Worm (Caenorhabditis elegans) whole organism, late embryonic: Measurements from ENCODE around the gene Y69A2AR.24.
A peak's percentile ranks its signal among the peaks of the same experiment; 100 is the strongest.

ENCODE experiments used
- C08G9.2 ChIP-seq: sonication (generic microtip); optimal IDR thresholded peaks from 2 replicates; lab custom pipeline; 2016; ENCODE audit warnings: mild to moderate bottlenecking, missing genetic modification characterization, moderate library complexity, missing compliant biosample characterization
- F13H6.1 ChIP-seq: sonication (generic microtip); optimal IDR thresholded peaks from 2 replicates; lab custom pipeline; 2016; ENCODE audit warnings: missing genetic modification characterization, missing compliant biosample characterization
- T23F11.4 ChIP-seq: fragments of 200-800 bp; sonication (Bioruptor generic); optimal IDR thresholded peaks from 2 replicates; lab custom pipeline; 2018; ENCODE audit warnings: mild to moderate bottlenecking, missing genetic modification characterization, missing compliant biosample characterization
- Y22D7AL.16 ChIP-seq: sonication (generic microtip); optimal IDR thresholded peaks from 2 replicates; lab custom pipeline; 2016; ENCODE audit warnings: missing genetic modification characterization, missing compliant biosample characterization
- ahr-1 ChIP-seq: sonication (generic microtip); optimal IDR thresholded peaks from 2 replicates; lab custom pipeline; 2016; ENCODE audit warnings: missing genetic modification characterization, missing compliant biosample characterization
- ama-1 ChIP-seq: fragments of 150-350 bp; optimal IDR thresholded peaks from 2 replicates; lab custom pipeline; 2014
- ceh-18 ChIP-seq: sonication (generic microtip); optimal IDR thresholded peaks from 2 replicates; lab custom pipeline; 2016; ENCODE audit warnings: missing genetic modification characterization, missing compliant biosample characterization
- ceh-19 ChIP-seq: fragments of 200-800 bp; sonication (Bioruptor generic); optimal IDR thresholded peaks from 2 replicates; lab custom pipeline; 2018; ENCODE audit warnings: mild to moderate bottlenecking, missing genetic modification characterization, missing compliant biosample characterization
- ceh-2 ChIP-seq: sonication (generic microtip); optimal IDR thresholded peaks from 2 replicates; lab custom pipeline; 2016; ENCODE audit warnings: missing genotype, missing genetic modification characterization, missing compliant biosample characterization
- ceh-30 ChIP-seq: fragments of 150-350 bp; optimal IDR thresholded peaks from 2 replicates; lab custom pipeline; 2014; ENCODE audit warnings: missing biosample characterization, missing genetic modification characterization
- ceh-31 ChIP-seq: sonication (generic microtip); optimal IDR thresholded peaks from 2 replicates; lab custom pipeline; 2016; ENCODE audit warnings: missing genetic modification characterization, missing compliant biosample characterization
- ceh-45 ChIP-seq: fragments of 200-800 bp; sonication (Bioruptor generic); IDR thresholded peaks from 2 replicates; pipeline ENCODE4 v1.3.6; 2022; ENCODE audit warnings: missing genetic modification reagents, missing genetic modification characterization, missing compliant biosample characterization
- ceh-48 ChIP-seq: sonication (generic microtip); optimal IDR thresholded peaks from 2 replicates; lab custom pipeline; 2016; ENCODE audit warnings: missing genetic modification characterization, inconsistent platforms, missing compliant biosample characterization
- ceh-9 ChIP-seq: sonication (generic microtip); optimal IDR thresholded peaks from 2 replicates; lab custom pipeline; 2016; ENCODE audit warnings: mild to moderate bottlenecking, missing genetic modification characterization, inconsistent platforms, missing compliant biosample characterization
- che-1 ChIP-seq: sonication (generic microtip); optimal IDR thresholded peaks from 2 replicates; lab custom pipeline; 2016; ENCODE audit warnings: mild to moderate bottlenecking, missing genetic modification characterization, missing compliant biosample characterization
- dve-1 ChIP-seq: sonication (generic microtip); optimal IDR thresholded peaks from 2 replicates; lab custom pipeline; 2017; ENCODE audit warnings: antibody characterized with exemption, mild to moderate bottlenecking, missing genetic modification characterization, missing compliant biosample characterization
- elt-4 ChIP-seq: sonication (generic microtip); optimal IDR thresholded peaks from 2 replicates; lab custom pipeline; 2016; ENCODE audit warnings: missing genetic modification characterization, missing compliant biosample characterization
- ets-4 ChIP-seq: sonication (generic microtip); optimal IDR thresholded peaks from 2 replicates; lab custom pipeline; 2016; ENCODE audit warnings: missing genetic modification characterization, missing compliant biosample characterization
- eyg-1 ChIP-seq: sonication (generic microtip); optimal IDR thresholded peaks from 2 replicates; lab custom pipeline; 2016; ENCODE audit warnings: missing genotype, missing genetic modification characterization, missing compliant biosample characterization
- fkh-10 ChIP-seq: fragments of 150-350 bp; optimal IDR thresholded peaks from 2 replicates; lab custom pipeline; 2014; ENCODE audit warnings: missing biosample characterization, missing genetic modification reagents, missing genetic modification characterization
- gmeb-2 ChIP-seq: sonication (generic microtip); optimal IDR thresholded peaks from 2 replicates; lab custom pipeline; 2016; ENCODE audit warnings: missing genetic modification characterization, inconsistent platforms, missing compliant biosample characterization
- hlh-13 ChIP-seq: fragments of 200-800 bp; sonication (Bioruptor generic); optimal IDR thresholded peaks from 2 replicates; lab custom pipeline; 2018; ENCODE audit warnings: mild to moderate bottlenecking, missing genetic modification characterization, missing compliant biosample characterization
- hlh-15 ChIP-seq: sonication (generic microtip); optimal IDR thresholded peaks from 2 replicates; lab custom pipeline; 2016; ENCODE audit warnings: missing genetic modification characterization, missing compliant biosample characterization
- hlh-30 ChIP-seq: sonication (generic microtip); optimal IDR thresholded peaks from 2 replicates; lab custom pipeline; 2017; ENCODE audit warnings: antibody characterized with exemption, missing genetic modification characterization, missing compliant biosample characterization; ENCODE audit not compliant: insufficient read depth
- hlh-8 ChIP-seq: sonication (generic microtip); optimal IDR thresholded peaks from 2 replicates; lab custom pipeline; 2016; ENCODE audit warnings: missing genotype, missing genetic modification characterization, missing compliant biosample characterization
- lim-6 ChIP-seq: sonication (generic microtip); optimal IDR thresholded peaks from 2 replicates; lab custom pipeline; 2016; ENCODE audit warnings: missing genetic modification characterization, missing compliant biosample characterization
- madf-2 ChIP-seq: sonication (generic microtip); optimal IDR thresholded peaks from 2 replicates; lab custom pipeline; 2017; ENCODE audit warnings: missing genetic modification characterization, missing compliant biosample characterization
- mec-3 ChIP-seq: sonication (generic microtip); optimal IDR thresholded peaks from 2 replicates; lab custom pipeline; 2016; ENCODE audit warnings: borderline replicate concordance, missing genetic modification characterization, missing compliant biosample characterization
- nfya-1 ChIP-seq: sonication (generic microtip); optimal IDR thresholded peaks from 2 replicates; lab custom pipeline; 2017; ENCODE audit warnings: missing genetic modification characterization, mild to moderate bottlenecking, missing compliant biosample characterization, antibody characterized with exemption, moderate library complexity
- nhr-11 ChIP-seq: fragments of 150-350 bp; optimal IDR thresholded peaks from 2 replicates; lab custom pipeline; 2014; ENCODE audit warnings: missing biosample characterization, missing genetic modification characterization
- nhr-232 ChIP-seq: sonication (generic microtip); optimal IDR thresholded peaks from 2 replicates; lab custom pipeline; 2016; ENCODE audit warnings: missing genetic modification characterization, missing compliant biosample characterization
- npax-4 ChIP-seq: sonication (generic microtip); optimal IDR thresholded peaks from 2 replicates; lab custom pipeline; 2016; ENCODE audit warnings: missing genetic modification characterization, missing compliant biosample characterization
- odd-2 ChIP-seq: sonication (generic microtip); optimal IDR thresholded peaks from 2 replicates; lab custom pipeline; 2017; ENCODE audit warnings: antibody characterized with exemption, mild to moderate bottlenecking, missing genetic modification characterization, missing compliant biosample characterization
- pat-9 ChIP-seq: fragments of 200-800 bp; sonication (Bioruptor generic); optimal IDR thresholded peaks from 2 replicates; lab custom pipeline; 2018; ENCODE audit warnings: mild to moderate bottlenecking, missing genetic modification characterization, moderate library complexity, missing compliant biosample characterization
- pax-1 ChIP-seq: fragments of 150-350 bp; optimal IDR thresholded peaks from 2 replicates; lab custom pipeline; 2014; ENCODE audit warnings: missing biosample characterization, missing genetic modification characterization
- pqm-1 ChIP-seq: sonication (generic microtip); optimal IDR thresholded peaks from 2 replicates; lab custom pipeline; 2016; ENCODE audit warnings: missing genetic modification characterization, missing compliant biosample characterization
- pros-1 ChIP-seq: fragments of 150-350 bp; optimal IDR thresholded peaks from 2 replicates; lab custom pipeline; 2014; ENCODE audit warnings: missing biosample characterization, missing genetic modification reagents, missing genetic modification characterization
- ref-2 ChIP-seq: sonication (generic microtip); optimal IDR thresholded peaks from 2 replicates; lab custom pipeline; 2016; ENCODE audit warnings: missing genetic modification characterization, missing compliant biosample characterization
- rnt-1 ChIP-seq: sonication (generic microtip); optimal IDR thresholded peaks from 2 replicates; lab custom pipeline; 2016; ENCODE audit warnings: missing genetic modification characterization, missing compliant biosample characterization
- sdc-2 ChIP-seq: sonication (generic microtip); optimal IDR thresholded peaks from 2 replicates; lab custom pipeline; 2016; ENCODE audit warnings: missing genotype, missing genetic modification characterization, missing compliant biosample characterization
- sox-2 ChIP-seq: fragments of 200-800 bp; sonication (Bioruptor generic); IDR thresholded peaks from 2 replicates; pipeline ENCODE4 v1.3.6; 2022; ENCODE audit warnings: missing genetic modification reagents, missing genetic modification characterization, missing compliant biosample characterization
- sox-4 ChIP-seq: sonication (generic microtip); optimal IDR thresholded peaks from 2 replicates; lab custom pipeline; 2017; ENCODE audit warnings: mild to moderate bottlenecking, missing genetic modification characterization, inconsistent platforms, missing compliant biosample characterization
- syd-9 ChIP-seq: sonication (generic microtip); optimal IDR thresholded peaks from 2 replicates; lab custom pipeline; 2016; ENCODE audit warnings: mild to moderate bottlenecking, missing genetic modification characterization, moderate library complexity, missing compliant biosample characterization
- tbx-7 ChIP-seq: sonication (generic microtip); optimal IDR thresholded peaks from 2 replicates; lab custom pipeline; 2016; ENCODE audit warnings: missing genotype, missing genetic modification characterization, missing compliant biosample characterization
- unc-42 ChIP-seq: sonication (generic microtip); optimal IDR thresholded peaks from 2 replicates; lab custom pipeline; 2016; ENCODE audit warnings: missing genotype, missing genetic modification characterization, missing compliant biosample characterization
- zip-5 ChIP-seq: sonication (generic microtip); optimal IDR thresholded peaks from 2 replicates; lab custom pipeline; 2016; ENCODE audit warnings: missing genetic modification characterization, missing compliant biosample characterization

Y69A2AR.24 gene

DNA sequence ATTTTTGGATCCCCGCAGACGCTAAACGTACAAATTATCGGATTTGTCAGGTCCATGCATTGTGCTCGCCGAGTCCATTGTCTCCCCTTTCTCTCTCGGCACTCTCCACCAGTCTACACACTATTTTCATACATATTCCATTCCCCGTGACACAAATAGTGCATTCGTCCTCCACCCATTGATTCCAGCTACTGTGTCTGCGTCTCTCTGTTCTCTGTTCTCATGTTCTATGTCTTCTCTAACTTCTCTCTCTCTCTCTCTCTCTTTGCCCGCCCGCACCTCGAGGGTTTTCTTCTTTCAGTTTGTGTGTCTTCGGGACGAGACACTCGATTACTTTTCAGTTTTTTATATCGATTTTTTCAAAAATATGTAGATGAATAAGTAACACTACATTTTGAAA, 35.8 kb upstream of the Y69A2AR.24 start (continued):
- TF ChIP-seq ceh-30 (tag; lab: Kevin White, UChicago) (no peak), hlh-15 (tag; lab: Kevin White, UChicago) (no peak), sdc-2 (tag; lab: Kevin White, UChicago) (no peak), npax-4 (tag; lab: Kevin White, UChicago) (no peak), C08G9.2 (tag; lab: Kevin White, UChicago) (no peak), ceh-18 (tag; lab: Kevin White, UChicago) (peak; percentile 87), nhr-232 (tag; lab: Kevin White, UChicago) (no peak), gmeb-2 (tag; lab: Kevin White, UChicago) (no peak), che-1 (tag; lab: Kevin White, UChicago) (no peak), ama-1 (lab: Kevin White, UChicago) (no peak), ceh-19 (no peak), odd-2 (tag; lab: Kevin White, UChicago) (no peak), ceh-45 (GFP tag; lab: Robert Waterston, UW) (no peak), pax-1 (tag; lab: Kevin White, UChicago) (no peak), pat-9 (tag; lab: Kevin White, UChicago) (no peak), ceh-31 (tag; lab: Kevin White, UChicago) (peak; percentile 90), eyg-1 (tag; lab: Kevin White, UChicago) (no peak), dve-1 (tag; lab: Kevin White, UChicago) (no peak), lim-6 (tag; lab: Kevin White, UChicago) (no peak), tbx-7 (tag; lab: Kevin White, UChicago) (no peak), sox-4 (no peak), hlh-30 (tag; lab: Kevin White, UChicago) (peak; percentile 98), Y22D7AL.16 (tag; lab: Kevin White, UChicago) (no peak), elt-4 (tag; lab: Kevin White, UChicago) (no peak), ahr-1 (tag; lab: Kevin White, UChicago) (no peak), mec-3 (tag; lab: Kevin White, UChicago) (no peak), rnt-1 (tag; lab: Kevin White, UChicago) (peak; percentile 26), ceh-48 (tag; lab: Kevin White, UChicago) (peak; percentile 79), F13H6.1 (tag; lab: Kevin White, UChicago) (no peak), hlh-8 (tag; lab: Kevin White, UChicago) (peak; percentile 16), nhr-11 (tag; lab: Kevin White, UChicago) (no peak), pqm-1 (tag; lab: Kevin White, UChicago) (no peak), ceh-2 (no peak), fkh-10 (peak; percentile 10), sox-2 (GFP tag; lab: Robert Waterston, UW) (peak; percentile 87), madf-2 (no peak), ceh-9 (tag; lab: Kevin White, UChicago) (no peak), nfya-1 (tag; lab: Kevin White, UChicago) (peak; percentile 83), unc-42 (peak; percentile 66), ref-2 (peak; percentile 51), zip-5 (no peak), hlh-13 (GFP tag; lab: Kevin White, UChicago) (no peak), pros-1 (tag; lab: Kevin White, UChicago) (peak; percentile 16), syd-9 (no peak), ets-4 (no peak), T23F11.4 (GFP tag; lab: Kevin White, UChicago) (no peak)
